2 fruit fly cellular contexts compared by ENCODE assay signal in genomic region chr2L:8587911-8588310, dm6.
TF ChIP-seq lines count a peak whose summit lies in the region.

No protein-coding gene starts in this region.

- TF ChIP-seq CTCF in whole organism, embryonic (GFP tag; optimal IDR thresholded peaks at IDR 0.05; lab: Kevin White, UChicago) = no peak

TF ChIP-seq in whole organism, embryonic, 481 proteins besides CTCF, POLR2A, EP300 and RAD21:
- TF ChIP-seq Rx (GFP tag; IDR thresholded peaks at IDR 0.05; lab: Robert Waterston, UW) (no peak), CG12769 (tag; optimal IDR thresholded peaks at IDR 0.05; lab: Kevin White, UChicago) (no peak), CG8478 (optimal IDR thresholded peaks at IDR 0.05; lab: Kevin White, UChicago) (no peak), nerfin-1 (tag; optimal IDR thresholded peaks at IDR 0.05; lab: Kevin White, UChicago) (peak; percentile 26), pros (GFP tag; optimal IDR thresholded peaks at IDR 0.05; lab: Kevin White, UChicago) (peak; percentile 72), run (tag; optimal IDR thresholded peaks at IDR 0.05; lab: Kevin White, UChicago) (peak; percentile 27), CG10321 (GFP tag; IDR thresholded peaks at IDR 0.05; lab: Robert Waterston, UW) (peak; percentile 78), HmgZ (tag; optimal IDR thresholded peaks at IDR 0.05; lab: Kevin White, UChicago) (no peak), Deaf1 (tag; optimal IDR thresholded peaks at IDR 0.05; lab: Kevin White, UChicago) (no peak), Ravus (GFP tag; IDR thresholded peaks at IDR 0.05; lab: Robert Waterston, UW) (no peak), Nf-YC (tag; optimal IDR thresholded peaks at IDR 0.05; lab: Kevin White, UChicago) (peak; percentile 72), sens (GFP tag; lab: Kevin White, UChicago) (peak; percentile 73), CG4328 (GFP tag; optimal IDR thresholded peaks at IDR 0.05; lab: Kevin White, UChicago) (no peak), cad (GFP tag; optimal IDR thresholded peaks at IDR 0.05; lab: Kevin White, UChicago) (peak; percentile 70), CG11085 (GFP tag; IDR thresholded peaks at IDR 0.05; lab: Robert Waterston, UW) (no peak), abd-A (tag; optimal IDR thresholded peaks at IDR 0.05; lab: Kevin White, UChicago) (peak; percentile 44), lov (optimal IDR thresholded peaks at IDR 0.05; lab: Kevin White, UChicago) (no peak), lov (GFP tag; IDR thresholded peaks at IDR 0.05; lab: Robert Waterston, UW) (0 out of 3 replicates have a peak, but pooled peaks have one; percentile 25), Hey (tag; optimal IDR thresholded peaks at IDR 0.05; lab: Kevin White, UChicago) (peak; percentile 17), Stat92E (GFP tag; optimal IDR thresholded peaks at IDR 0.05; lab: Kevin White, UChicago) (no peak), gro (GFP tag; optimal IDR thresholded peaks at IDR 0.05; lab: Kevin White, UChicago) (no peak), vvl (GFP tag; IDR thresholded peaks at IDR 0.05; lab: Robert Waterston, UW) (peak; percentile 60; the same call in 1 of the 2 replicates), amos (GFP tag; IDR thresholded peaks at IDR 0.05; lab: Robert Waterston, UW; ENCODE audit: partially characterized antibody) (no peak), oc (tag; optimal IDR thresholded peaks at IDR 0.05; lab: Kevin White, UChicago) (peak; percentile 48), chinmo (GFP tag; IDR thresholded peaks at IDR 0.05; lab: Robert Waterston, UW; ENCODE audit: partially characterized antibody) (0 out of 4 replicates have a peak, but pooled peaks have one; percentile 15), Dip3 (GFP tag; optimal IDR thresholded peaks at IDR 0.05; lab: Kevin White, UChicago) (no peak), PHDP (tag; optimal IDR thresholded peaks at IDR 0.05; lab: Kevin White, UChicago) (no peak), CG11093 (GFP tag; IDR thresholded peaks at IDR 0.05; lab: Robert Waterston, UW) (0 out of 3 replicates have a peak, but pooled peaks have one; percentile 11), CG1832 (GFP tag; optimal IDR thresholded peaks at IDR 0.05; lab: Kevin White, UChicago) (peak; percentile 63), knrl (GFP tag; IDR thresholded peaks at IDR 0.05; lab: Robert Waterston, UW; ENCODE audit: partially characterized antibody) (no peak), CG17361 (GFP tag; IDR thresholded peaks at IDR 0.05; lab: Robert Waterston, UW) (no peak), caup (GFP tag; optimal IDR thresholded peaks at IDR 0.05; lab: Kevin White, UChicago; ENCODE audit: severe bottlenecking) (no peak), Oli (tag; optimal IDR thresholded peaks at IDR 0.05; lab: Kevin White, UChicago) (no peak), Nf-YB (GFP tag; optimal IDR thresholded peaks at IDR 0.05; lab: Kevin White, UChicago) (peak; percentile 70)
TF ChIP-seq in whole organism, embryonic: peak in this region for 16.

TF ChIP-seq in whole organism, prepupa, 60 proteins besides CTCF, POLR2A, EP300 and RAD21:
- TF ChIP-seq dsx (GFP tag; optimal IDR thresholded peaks at IDR 0.05; lab: Kevin White, UChicago; ENCODE audit: poor library complexity, severe bottlenecking) (no peak), svp (GFP tag; lab: Kevin White, UChicago) (peak; percentile 67)
TF ChIP-seq in whole organism, prepupa: peak in this region for 1.
